Fruit fly (Drosophila melanogaster) whole organism, wandering third instar larva: ENCODE measurements around the gene CG14017.

Source experiments
- Abd-B ChIP-seq: fragments of >200 bp; optimal IDR thresholded peaks from 2 replicates; lab custom pipeline; 2017; ENCODE audit warnings: missing biosample characterization, missing genetic modification characterization
- CG32264 ChIP-seq: fragments of 200-800 bp; sonication (Bioruptor generic); optimal IDR thresholded peaks from 2 replicates; lab custom pipeline; 2016; ENCODE audit warnings: missing biosample characterization, missing genetic modification characterization
- CrebA ChIP-seq: fragments of 200-800 bp; sonication (Bioruptor generic); optimal IDR thresholded peaks from 2 replicates; lab custom pipeline; 2016; ENCODE audit warnings: missing biosample characterization, mild to moderate bottlenecking, missing genetic modification characterization, borderline replicate concordance
- Dfd ChIP-seq: fragments of >200 bp; optimal IDR thresholded peaks from 2 replicates; lab custom pipeline; 2017; ENCODE audit warnings: missing biosample characterization, missing genetic modification characterization
- Dif ChIP-seq: fragments of 200-275, 200-300 bp; sonication (Bioruptor generic); optimal IDR thresholded peaks from 2 replicates; lab custom pipeline; 2018; ENCODE audit warnings: missing biosample characterization, missing genetic modification characterization; ENCODE audit not compliant: partially characterized antibody
- GATAd ChIP-seq: sonication (Bioruptor generic); optimal IDR thresholded peaks from 2 replicates; lab custom pipeline; 2016; ENCODE audit warnings: missing biosample characterization, missing genetic modification characterization
- HLH106 ChIP-seq: fragments of 200-800 bp; optimal IDR thresholded peaks from 3 replicates; lab custom pipeline; 2019; ENCODE audit warnings: missing biosample characterization, mild to moderate bottlenecking, missing genetic modification characterization, moderate library complexity
- Hnf4 ChIP-seq: fragments of 200-800 bp; sonication (Bioruptor generic); optimal IDR thresholded peaks from 2 replicates; lab custom pipeline; 2016; ENCODE audit warnings: missing biosample characterization, mild to moderate bottlenecking, missing genetic modification characterization
- Jra ChIP-seq: sonication (Bioruptor generic); optimal IDR thresholded peaks from 2 replicates; lab custom pipeline; 2016; ENCODE audit warnings: missing biosample characterization, missing genetic modification characterization
- Mio ChIP-seq: sonication (Bioruptor generic); optimal IDR thresholded peaks from 2 replicates; lab custom pipeline; 2016; ENCODE audit warnings: missing biosample characterization, missing genetic modification characterization
- N ChIP-seq: fragments of >200 bp; optimal IDR thresholded peaks from 2 replicates; lab custom pipeline; 2018; ENCODE audit warnings: missing biosample characterization, missing external identifiers, missing genetic modification characterization
- OdsH ChIP-seq: fragments of 200-800 bp; sonication (Bioruptor generic); optimal IDR thresholded peaks from 2 replicates; lab custom pipeline; 2016; ENCODE audit warnings: missing biosample characterization, mild to moderate bottlenecking, missing genetic modification characterization
- Sp1 ChIP-seq: fragments of 200-800 bp; sonication (Bioruptor generic); optimal IDR thresholded peaks from 3 replicates; lab custom pipeline; 2019; ENCODE audit warnings: missing biosample characterization, mild to moderate bottlenecking, missing genetic modification characterization, moderate library complexity
- Vsx2 ChIP-seq: fragments of 200-300, 225-300 bp; sonication (Bioruptor generic); optimal IDR thresholded peaks from 2 replicates; lab custom pipeline; 2018; ENCODE audit warnings: missing biosample characterization, missing genetic modification characterization; ENCODE audit not compliant: partially characterized antibody
- br ChIP-seq: fragments of 200-800 bp; sonication (Bioruptor generic); optimal IDR thresholded peaks from 2 replicates; lab custom pipeline; 2016; ENCODE audit warnings: missing biosample characterization, missing genetic modification characterization
- dl ChIP-seq, 2 experiments: fragments of 175-275, 200-275 bp in 1 of 2; fragments of 200-275 bp in 1 of 2; sonication (Bioruptor generic); optimal IDR thresholded peaks; lab custom pipeline; 2018; ENCODE audit warnings: mild to moderate bottlenecking in 2 of 2, missing biosample characterization in 2 of 2, missing genetic modification characterization in 2 of 2, moderate library complexity in 2 of 2; ENCODE audit not compliant: partially characterized antibody in 2 of 2, insufficient read depth in 1 of 2
- dmrt93B ChIP-seq: fragments of 200-800 bp; sonication (Bioruptor generic); optimal IDR thresholded peaks from 2 replicates; lab custom pipeline; 2018; ENCODE audit warnings: missing biosample characterization, mild to moderate bottlenecking, missing genetic modification characterization
- dsf ChIP-seq: sonication (Bioruptor generic); optimal IDR thresholded peaks from 2 replicates; lab custom pipeline; 2016; ENCODE audit warnings: missing biosample characterization, missing genetic modification characterization, borderline replicate concordance
- ey ChIP-seq: fragments of 200-800 bp; sonication (Bioruptor generic); optimal IDR thresholded peaks from 2 replicates; lab custom pipeline; 2016; ENCODE audit warnings: missing biosample characterization, missing genetic modification characterization
- foxo ChIP-seq, 2 experiments: fragments of 200-800 bp; sonication (Bioruptor generic); optimal IDR thresholded peaks; 2 replicates in 1 of 2; 3 replicates in 1 of 2; lab custom pipeline; 2016 to 2017; ENCODE audit warnings: missing biosample characterization in 2 of 2, missing genetic modification characterization in 2 of 2
- fru ChIP-seq: fragments of 200-800 bp; sonication (Bioruptor generic); optimal IDR thresholded peaks from 3 replicates; lab custom pipeline; 2016; ENCODE audit warnings: missing biosample characterization, mild to moderate bottlenecking, missing genetic modification characterization
- h ChIP-seq: fragments of 200-800 bp; sonication (Bioruptor generic); optimal IDR thresholded peaks from 3 replicates; lab custom pipeline; 2016; ENCODE audit warnings: missing biosample characterization, mild to moderate bottlenecking, missing genetic modification characterization
- jim ChIP-seq: fragments of 175-275, 200-325 bp; sonication (Bioruptor generic); optimal IDR thresholded peaks from 2 replicates; lab custom pipeline; 2016; ENCODE audit warnings: missing biosample characterization, mild to moderate bottlenecking, missing genetic modification characterization
- pan ChIP-seq: fragments of >200 bp; optimal IDR thresholded peaks from 2 replicates; lab custom pipeline; 2017
- psq ChIP-seq: fragments of 200-800 bp; sonication (Bioruptor generic); optimal IDR thresholded peaks from 3 replicates; lab custom pipeline; 2017; ENCODE audit warnings: missing biosample characterization, mild to moderate bottlenecking, missing genetic modification characterization, moderate library complexity
- rgr ChIP-seq: fragments of 200-800 bp; sonication (Bioruptor generic); optimal IDR thresholded peaks from 3 replicates; lab custom pipeline; 2016; ENCODE audit warnings: missing biosample characterization, mild to moderate bottlenecking, missing genetic modification characterization
- sage ChIP-seq: fragments of 200-800 bp; sonication (Bioruptor generic); optimal IDR thresholded peaks from 2 replicates; lab custom pipeline; 2016; ENCODE audit warnings: missing biosample characterization, mild to moderate bottlenecking, missing genetic modification characterization
- sv ChIP-seq: fragments of 200-800 bp; sonication (Bioruptor generic); optimal IDR thresholded peaks from 3 replicates; lab custom pipeline; 2016; ENCODE audit warnings: missing biosample characterization, missing genetic modification characterization
- tai ChIP-seq: sonication (Bioruptor generic); optimal IDR thresholded peaks from 2 replicates; lab custom pipeline; 2016; ENCODE audit warnings: missing biosample characterization, missing genetic modification characterization
- usp ChIP-seq: fragments of >200 bp; optimal IDR thresholded peaks from 2 replicates; lab custom pipeline; 2017; ENCODE audit warnings: missing biosample characterization, missing genetic modification characterization
- woc ChIP-seq: sonication (Bioruptor generic); optimal IDR thresholded peaks from 2 replicates; lab custom pipeline; 2016; ENCODE audit warnings: missing biosample characterization, mild to moderate bottlenecking, missing genetic modification characterization

Gene CG14017

dm6 chr2L:5553750-5554149, at the start of gene CG14017, which contains the start of gene CG14013:
CG14017 (plus strand) TSS chr2L:5553897.
CG14013 (minus strand) TSS chr2L:5553850.
- TF ChIP-seq pan (lab: Kevin White, UChicago) = no peak
- no peak for TF ChIP-seq Sp1 (GFP tag; lab: Kevin White, UChicago)
- TF ChIP-seq h (GFP tag; lab: Kevin White, UChicago) = no peak
- TF ChIP-seq dsf (GFP tag; lab: Kevin White, UChicago) = no peak
- TF ChIP-seq foxo (GFP tag; optimal IDR thresholded peaks at IDR 0.05; lab: Kevin White, UChicago) = no peak
- no peak for TF ChIP-seq Abd-B (GFP tag; lab: Kevin White, UChicago)
- no peak for TF ChIP-seq usp (GFP tag; lab: Kevin White, UChicago)
- no peak for TF ChIP-seq CG32264 (GFP tag; lab: Kevin White, UChicago)
- TF ChIP-seq, all 38 proteins: peak for 0

- TF ChIP-seq fru (peak; percentile 55), Sp1 (GFP tag; lab: Kevin White, UChicago) (peak; percentile 32), br (GFP tag; lab: Kevin White, UChicago) (peak; percentile 40), foxo (GFP tag; optimal IDR thresholded peaks at IDR 0.05; lab: Kevin White, UChicago) (peak in 1 of 2 experiments; percentile 34), Hnf4 (GFP tag; lab: Kevin White, UChicago) (peak; percentile 61), ey (peak; percentile 28), psq (peak; percentile 30), HLH106 (tag; lab: Kevin White, UChicago) (peak; percentile 12), dmrt93B (GFP tag; lab: Kevin White, UChicago) (no peak), h (GFP tag; lab: Kevin White, UChicago) (peak; percentile 19), GATAd (GFP tag; lab: Kevin White, UChicago) (no peak), Dfd (GFP tag; lab: Kevin White, UChicago) (no peak), OdsH (GFP tag; lab: Kevin White, UChicago) (peak; percentile 40)
Measured at dm6 chr2L:5505130-5505529, 48.6 kb upstream of the CG14017 start.

- TF ChIP-seq sv (GFP tag; lab: Kevin White, UChicago) = no peak
- no peak for TF ChIP-seq br (GFP tag; lab: Kevin White, UChicago)
- TF ChIP-seq rgr = no peak
- no peak for TF ChIP-seq dl (GFP tag; optimal IDR thresholded peaks at IDR 0.05; lab: Kevin White, UChicago; ENCODE audit: insufficient read depth in 1 of 2, partially characterized antibody in 2 of 2)
- no peak for TF ChIP-seq psq
- no peak for TF ChIP-seq pan (lab: Kevin White, UChicago)
- TF ChIP-seq tai = no peak
- TF ChIP-seq Jra (GFP tag; lab: Kevin White, UChicago) = no peak
- TF ChIP-seq fru = no peak
- TF ChIP-seq Vsx2 (GFP tag; lab: Kevin White, UChicago) = no peak
- TF ChIP-seq N = no peak
- TF ChIP-seq OdsH (GFP tag; lab: Kevin White, UChicago) = no peak
- no peak for TF ChIP-seq sage (GFP tag; lab: Kevin White, UChicago)
- TF ChIP-seq jim = no peak
- no peak for TF ChIP-seq Abd-B (GFP tag; lab: Kevin White, UChicago)
- no peak for TF ChIP-seq Sp1 (GFP tag; lab: Kevin White, UChicago)
- TF ChIP-seq h (GFP tag; lab: Kevin White, UChicago) = no peak
Measured at dm6 chr2L:5507082-5507481, 46.6 kb upstream of the CG14017 start.

- TF ChIP-seq Dif (GFP tag; lab: Kevin White, UChicago) = no peak
- peak in 1 of 2 experiments; percentile 64 for TF ChIP-seq foxo (GFP tag; optimal IDR thresholded peaks at IDR 0.05; lab: Kevin White, UChicago)
- TF ChIP-seq HLH106 (tag; lab: Kevin White, UChicago) = peak; percentile 16
- TF ChIP-seq CG32264 (GFP tag; lab: Kevin White, UChicago) = no peak
- TF ChIP-seq, all 38 proteins: peak for 2
Measured at dm6 chr2L:5507823-5508438, 45.8 kb upstream of the CG14017 start.

- TF ChIP-seq Jra (GFP tag; lab: Kevin White, UChicago) (no peak), rgr (no peak), ey (no peak), woc (GFP tag; lab: Kevin White, UChicago) (no peak), CrebA (GFP tag; lab: Kevin White, UChicago) (no peak), tai (no peak), br (GFP tag; lab: Kevin White, UChicago) (no peak), Mio (GFP tag; lab: Kevin White, UChicago) (no peak), CG32264 (GFP tag; lab: Kevin White, UChicago) (no peak), N (no peak), OdsH (GFP tag; lab: Kevin White, UChicago) (no peak)
Measured at dm6 chr2L:5514946-5515345, 38.8 kb upstream of the CG14017 start.
